Fruit fly (Drosophila melanogaster): Measurements from ENCODE around the gene CG15715.
A peak's percentile ranks its signal among the peaks of the same experiment; 100 is the strongest.

Gene CG15715

dm6 chr3L:15816714-15817113, 20.6 kb downstream of the CG15715 start, which contains the start of gene CkIIalpha-i1:
Gene CkIIalpha-i1 (plus strand): TSS chr3L:15816979.
- TF ChIP-seq CG8478 (optimal IDR thresholded peaks at IDR 0.05): no peak
- no peak for TF ChIP-seq CTCF (optimal IDR thresholded peaks at IDR 0.05)

- TF ChIP-seq CG8478 (optimal IDR thresholded peaks at IDR 0.05) (no peak), CTCF (optimal IDR thresholded peaks at IDR 0.05) (peak in 1 of 2 experiments; percentile 19)
Observed at dm6 chr3L:15816143-15816487, 21.2 kb downstream of the CG15715 start, which contains the start of gene fwe. Gene fwe (minus strand): TSS chr3L:15816410.

- TF ChIP-seq CG8478 (optimal IDR thresholded peaks at IDR 0.05) (no peak), CTCF (optimal IDR thresholded peaks at IDR 0.05) (no peak)
Observed at dm6 chr3L:15815353-15816142, 21.7 kb downstream of the CG15715 start.

- TF ChIP-seq CTCF (optimal IDR thresholded peaks at IDR 0.05) (no peak), CG8478 (optimal IDR thresholded peaks at IDR 0.05) (no peak)
Observed at dm6 chr3L:15813988-15814387, 23.3 kb downstream of the CG15715 start.

- TF ChIP-seq CTCF (optimal IDR thresholded peaks at IDR 0.05) (no peak), CG8478 (optimal IDR thresholded peaks at IDR 0.05) (no peak)
Observed at dm6 chr3L:15809768-15810167, 27.5 kb downstream of the CG15715 start.

dm6 chr3L:15809185-15809584, 28.1 kb downstream of the CG15715 start, which contains the start of gene CG13445:
Gene CG13445 (plus strand): TSS chr3L:15809485.
- TF ChIP-seq CTCF (optimal IDR thresholded peaks at IDR 0.05) (no peak), CG8478 (optimal IDR thresholded peaks at IDR 0.05) (no peak)

- TF ChIP-seq CG8478 (optimal IDR thresholded peaks at IDR 0.05) (no peak), CTCF (optimal IDR thresholded peaks at IDR 0.05) (no peak)
Observed at dm6 chr3L:15808667-15809066, 28.6 kb downstream of the CG15715 start.

dm6 chr3L:15808022-15808421, 29.3 kb downstream of the CG15715 start, which contains the start of gene CG6244:
Gene CG6244 (plus strand): TSS chr3L:15808322.
- TF ChIP-seq CG8478 (optimal IDR thresholded peaks at IDR 0.05) (no peak), CTCF (optimal IDR thresholded peaks at IDR 0.05) (no peak)

dm6 chr3L:15802655-15803054, 34.6 kb downstream of the CG15715 start:
- TF ChIP-seq CG8478 (optimal IDR thresholded peaks at IDR 0.05) (no peak), CTCF (optimal IDR thresholded peaks at IDR 0.05) (no peak)

dm6 chr3L:15802117-15802516, 35.2 kb downstream of the CG15715 start:
- TF ChIP-seq CTCF (optimal IDR thresholded peaks at IDR 0.05): no peak
- no peak for TF ChIP-seq CG8478 (optimal IDR thresholded peaks at IDR 0.05)

dm6 chr3L:15794311-15794710, 43.0 kb downstream of the CG15715 start:
- no peak for TF ChIP-seq CG8478 (optimal IDR thresholded peaks at IDR 0.05)
- TF ChIP-seq CTCF (optimal IDR thresholded peaks at IDR 0.05): no peak

- TF ChIP-seq CTCF (optimal IDR thresholded peaks at IDR 0.05) (no peak), CG8478 (optimal IDR thresholded peaks at IDR 0.05) (no peak)
Observed at dm6 chr3L:15791072-15791471, 46.2 kb downstream of the CG15715 start.

- TF ChIP-seq CG8478 (optimal IDR thresholded peaks at IDR 0.05): no peak
- TF ChIP-seq CTCF (optimal IDR thresholded peaks at IDR 0.05): no peak
Observed at dm6 chr3L:15787406-15787805, 49.9 kb downstream of the CG15715 start.
